Fruit fly (Drosophila melanogaster): ENCODE measurements around the gene TBC1D23.

Gene TBC1D23

dm6 chr2L:1172704-1173107 is 43.6 kb downstream of the TBC1D23 start, which contains the start of the genes Charon and CG4887 (continued):
- TF ChIP-seq ap (GFP tag; IDR thresholded peaks at IDR 0.05) (peak; percentile 51), grau (tag; optimal IDR thresholded peaks at IDR 0.05) (no peak), oc (tag; optimal IDR thresholded peaks at IDR 0.05) (no peak), CG15601 (tag; optimal IDR thresholded peaks at IDR 0.05) (peak; percentile 83), CG12071 (GFP tag; optimal IDR thresholded peaks at IDR 0.05) (no peak), sqz (GFP tag; optimal IDR thresholded peaks at IDR 0.05) (no peak), TFAM (GFP tag; optimal IDR thresholded peaks at IDR 0.05) (peak; percentile 8), scrt (GFP tag; optimal IDR thresholded peaks at IDR 0.05) (no peak), Bdp1 (GFP tag; optimal IDR thresholded peaks at IDR 0.05) (peak; percentile 71), CG8944 (GFP tag; optimal IDR thresholded peaks at IDR 0.05) (peak; percentile 85), CG12769 (tag; optimal IDR thresholded peaks at IDR 0.05) (no peak), Lpt (GFP tag; optimal IDR thresholded peaks at IDR 0.05) (no peak), unpg (GFP tag; optimal IDR thresholded peaks at IDR 0.05) (no peak), Nf-YA (GFP tag; IDR thresholded peaks at IDR 0.05) (peak; percentile 52; the same call in 1 of the 2 replicates), hbn (GFP tag; IDR thresholded peaks at IDR 0.05; ENCODE audit: partially characterized antibody) (peak; percentile 58; the same call in 1 of the 2 replicates), stwl (tag; optimal IDR thresholded peaks at IDR 0.05) (peak; percentile 77), zen (tag; optimal IDR thresholded peaks at IDR 0.05) (peak; percentile 68), GATAe (GFP tag; conservative IDR thresholded peaks at IDR 0.05) (peak; percentile 35; the same call in 1 of the 2 replicates), Poxn (GFP tag; IDR thresholded peaks at IDR 0.05) (no peak; the same call in 1 of the 2 replicates), CG10959 (GFP tag; IDR thresholded peaks at IDR 0.05) (peak; percentile 73), tin (GFP tag; optimal IDR thresholded peaks at IDR 0.05) (peak; percentile 87), CG4854 (GFP tag; optimal IDR thresholded peaks at IDR 0.05) (peak; percentile 74), HLH4C (GFP tag; IDR thresholded peaks at IDR 0.05; ENCODE audit: partially characterized antibody) (peak; percentile 57; the same call in 2 of the 3 replicates), Ets97D (GFP tag; optimal IDR thresholded peaks at IDR 0.05) (peak; percentile 81), CG8924 (tag; optimal IDR thresholded peaks at IDR 0.05) (no peak), gcm (GFP tag; optimal IDR thresholded peaks at IDR 0.05) (no peak), CG15479 (GFP tag; optimal IDR thresholded peaks at IDR 0.05) (no peak), CG13624 (GFP tag; optimal IDR thresholded peaks at IDR 0.05) (peak; percentile 82), Dp (GFP tag; optimal IDR thresholded peaks at IDR 0.05) (peak; percentile 33)

DNA sequence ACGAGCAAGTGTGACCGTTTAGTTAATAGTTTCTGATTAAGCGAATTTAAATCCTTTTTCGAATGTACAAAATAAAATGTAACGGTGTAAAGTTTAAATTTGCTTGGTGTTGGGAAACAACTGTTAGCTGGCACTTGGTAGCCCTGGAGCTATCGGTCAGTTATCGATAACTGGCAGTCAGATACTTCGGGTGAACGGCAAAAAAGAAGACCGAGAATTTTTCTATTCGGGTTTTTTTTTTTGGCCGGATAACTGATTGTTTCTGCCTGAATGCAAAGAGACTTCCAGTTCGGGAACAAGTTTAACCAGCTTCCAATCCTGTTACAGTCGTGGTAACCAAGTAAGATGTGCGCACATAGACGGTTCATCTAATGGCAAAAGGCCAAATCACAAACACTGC is 48.4 kb downstream of the TBC1D23 start, which contains the start of gene CG4896:
TSS of gene CG4896 (plus strand) at position 169 of the 400 bp plus-strand sequence.
- no peak for TF ChIP-seq CG9932 (GFP tag; IDR thresholded peaks at IDR 0.05)
- peak; percentile 40 for TF ChIP-seq gfzf (GFP tag; optimal IDR thresholded peaks at IDR 0.05)
- TF ChIP-seq CG12744 (GFP tag; optimal IDR thresholded peaks at IDR 0.05), result no peak
- no peak for TF ChIP-seq Adf1 (GFP tag; IDR thresholded peaks at IDR 0.05)
- TF ChIP-seq Deaf1 (tag; optimal IDR thresholded peaks at IDR 0.05), result peak; percentile 75
- no peak for TF ChIP-seq Sox100B (GFP tag; optimal IDR thresholded peaks at IDR 0.05)
- TF ChIP-seq CG6765 (GFP tag; optimal IDR thresholded peaks at IDR 0.05), result no peak
- peak; percentile 71 for TF ChIP-seq CG34224 (GFP tag; IDR thresholded peaks at IDR 0.05; ENCODE audit: partially characterized antibody)
- no peak for TF ChIP-seq bcd (GFP tag; optimal IDR thresholded peaks at IDR 0.05)
- TF ChIP-seq Dll (GFP tag; IDR thresholded peaks at IDR 0.05; ENCODE audit: partially characterized antibody), result peak; percentile 61; the same call in 3 of the 4 replicates
- peak; percentile 65 for TF ChIP-seq Dp (GFP tag; optimal IDR thresholded peaks at IDR 0.05)
- peak; percentile 28 for TF ChIP-seq ems (GFP tag; optimal IDR thresholded peaks at IDR 0.05)
- no peak for TF ChIP-seq Mes4 (GFP tag; optimal IDR thresholded peaks at IDR 0.05)
- peak; percentile 83 for TF ChIP-seq Opbp (GFP tag; IDR thresholded peaks at IDR 0.05; ENCODE audit: partially characterized antibody)
- TF ChIP-seq HmgZ (tag; optimal IDR thresholded peaks at IDR 0.05), result peak; percentile 37
- peak; percentile 18 for TF ChIP-seq CG33213 (GFP tag; optimal IDR thresholded peaks at IDR 0.05)
- TF ChIP-seq zfh2 (GFP tag; optimal IDR thresholded peaks at IDR 0.05), result peak; percentile 36
- no peak for TF ChIP-seq lmd (GFP tag; IDR thresholded peaks at IDR 0.05)
- TF ChIP-seq Xbp1 (GFP tag; optimal IDR thresholded peaks at IDR 0.05), result peak; percentile 19
- TF ChIP-seq CG12391 (tag; optimal IDR thresholded peaks at IDR 0.05), result no peak
- peak; percentile 65 for TF ChIP-seq unc-4 (GFP tag; IDR thresholded peaks at IDR 0.05; ENCODE audit: partially characterized antibody)
- TF ChIP-seq scrt (GFP tag; optimal IDR thresholded peaks at IDR 0.05), result no peak
- TF ChIP-seq CG3726 (GFP tag; IDR thresholded peaks at IDR 0.05), result no peak
- no peak for TF ChIP-seq odd (GFP tag; optimal IDR thresholded peaks at IDR 0.05)

Measured in whole organism, embryonic.